Worm (Caenorhabditis elegans): ENCODE results near the gene lgc-12.

DNA sequence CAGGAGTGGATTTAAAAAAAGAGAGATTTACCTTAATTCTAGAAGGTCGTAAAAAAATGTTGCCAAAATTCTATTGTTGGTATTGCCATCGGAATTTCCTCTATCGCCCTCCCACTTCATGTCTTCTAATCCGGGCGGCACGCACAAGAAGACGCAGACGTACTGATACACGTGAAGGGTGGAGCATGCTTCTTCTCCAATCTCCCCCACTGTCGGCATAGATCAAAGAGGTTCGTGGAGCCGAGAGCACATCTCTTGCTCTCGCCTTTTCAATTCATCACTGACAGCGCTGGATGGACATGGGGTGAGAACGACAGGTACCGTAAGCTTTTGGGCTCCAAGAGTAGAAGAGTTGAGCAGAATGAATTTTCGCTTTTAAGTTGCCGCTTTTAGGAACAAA, 25.4 kb upstream of the lgc-12 start, which contains the start of gene lin-39:
- TF ChIP-seq nhr-42 (GFP tag; IDR thresholded peaks at IDR 0.05) (no peak), ceh-28 (tag; optimal IDR thresholded peaks at IDR 0.05) (no peak), Y75B8A.6 (GFP tag; IDR thresholded peaks at IDR 0.05) (no peak), hlh-30 (tag; optimal IDR thresholded peaks at IDR 0.05; ENCODE audit: insufficient read depth) (no peak), saeg-2 (GFP tag; IDR thresholded peaks at IDR 0.05) (no peak)

Data from whole organism, L4 larva.